Fruit fly (Drosophila melanogaster): ENCODE results near the gene slgA.

Gene slgA

dm6 chrX:21362878-21363277, 10.9 kb upstream of the slgA start, which contains the start of the genes bbx and waw (continued):
- TF ChIP-seq CG10979 (tag; optimal IDR thresholded peaks at IDR 0.05) (peak; percentile 96), CoRest (tag; optimal IDR thresholded peaks at IDR 0.05) (no peak), Antp (GFP tag; optimal IDR thresholded peaks at IDR 0.05) (no peak), Sin3A (optimal IDR thresholded peaks at IDR 0.05) (peak; percentile 36), gro (GFP tag; optimal IDR thresholded peaks at IDR 0.05) (peak; percentile 28), CG7987 (GFP tag; optimal IDR thresholded peaks at IDR 0.05) (peak; percentile 67), CG2116 (GFP tag; optimal IDR thresholded peaks at IDR 0.05) (peak; percentile 27), CG4328 (GFP tag; optimal IDR thresholded peaks at IDR 0.05) (peak; percentile 25), Xrp1 (GFP tag; IDR thresholded peaks at IDR 0.05) (no peak), CG3995 (GFP tag; optimal IDR thresholded peaks at IDR 0.05) (peak; percentile 3), CG4707 (GFP tag; optimal IDR thresholded peaks at IDR 0.05) (peak; percentile 17), tin (GFP tag; optimal IDR thresholded peaks at IDR 0.05) (no peak), inv (GFP tag; IDR thresholded peaks at IDR 0.05; ENCODE audit: partially characterized antibody) (no peak), pita (GFP tag; optimal IDR thresholded peaks at IDR 0.05) (peak; percentile 7), CG18619 (GFP tag; optimal IDR thresholded peaks at IDR 0.05) (peak; percentile 6), Bteb2 (GFP tag; optimal IDR thresholded peaks at IDR 0.05) (no peak), Taf1 (GFP tag; IDR thresholded peaks at IDR 0.05) (no peak), CG32772 (GFP tag; IDR thresholded peaks at IDR 0.05) (peak; percentile 37; the same call in 1 of the 2 replicates), Hr78 (GFP tag; optimal IDR thresholded peaks at IDR 0.05) (no peak), CG1233 (GFP tag; optimal IDR thresholded peaks at IDR 0.05) (peak; percentile 19), CG30020 (tag; optimal IDR thresholded peaks at IDR 0.05) (peak; percentile 8), ab (GFP tag; optimal IDR thresholded peaks at IDR 0.05) (no peak), wek (GFP tag; optimal IDR thresholded peaks at IDR 0.05) (peak; percentile 4), CG6689 (GFP tag; IDR thresholded peaks at IDR 0.05) (0 out of 2 replicates have a peak, but pooled peaks have one; percentile 11), Mes4 (GFP tag; optimal IDR thresholded peaks at IDR 0.05) (peak; percentile 4), danr (GFP tag; IDR thresholded peaks at IDR 0.05) (no peak), Ptx1 (GFP tag; IDR thresholded peaks at IDR 0.05) (no peak), bsh (GFP tag; optimal IDR thresholded peaks at IDR 0.05) (peak in 1 of 2 experiments; percentile 16), CG13775 (GFP tag; optimal IDR thresholded peaks at IDR 0.05) (peak; percentile 18), lola (GFP tag; optimal IDR thresholded peaks at IDR 0.05) (peak in 1 of 3 experiments; percentile 22), E2f2 (GFP tag; IDR thresholded peaks at IDR 0.05) (peak; percentile 64), onecut (GFP tag; IDR thresholded peaks at IDR 0.05) (peak; percentile 48), CG3281 (GFP tag; optimal IDR thresholded peaks at IDR 0.05) (no peak), CHES-1-like (GFP tag; optimal IDR thresholded peaks at IDR 0.05) (peak; percentile 40), twi (tag; optimal IDR thresholded peaks at IDR 0.05) (peak; percentile 44)

dm6 chrX:21365421-21365820, 8.4 kb upstream of the slgA start:
- TF ChIP-seq CG10543 (GFP tag; optimal IDR thresholded peaks at IDR 0.05) (peak; percentile 11), CG34376 (GFP tag; optimal IDR thresholded peaks at IDR 0.05) (peak; percentile 41), mirr (GFP tag; optimal IDR thresholded peaks at IDR 0.05) (peak; percentile 13), tna (GFP tag; IDR thresholded peaks at IDR 0.05; ENCODE audit: partially characterized antibody) (no peak), exex (tag; optimal IDR thresholded peaks at IDR 0.05) (peak; percentile 74), sug (tag; optimal IDR thresholded peaks at IDR 0.05) (peak; percentile 10), maf-S (GFP tag; optimal IDR thresholded peaks at IDR 0.05) (no peak)

Measured in whole organism, embryonic.